4 fruit fly cellular contexts compared by ENCODE assay signal in the genomic region with DNA sequence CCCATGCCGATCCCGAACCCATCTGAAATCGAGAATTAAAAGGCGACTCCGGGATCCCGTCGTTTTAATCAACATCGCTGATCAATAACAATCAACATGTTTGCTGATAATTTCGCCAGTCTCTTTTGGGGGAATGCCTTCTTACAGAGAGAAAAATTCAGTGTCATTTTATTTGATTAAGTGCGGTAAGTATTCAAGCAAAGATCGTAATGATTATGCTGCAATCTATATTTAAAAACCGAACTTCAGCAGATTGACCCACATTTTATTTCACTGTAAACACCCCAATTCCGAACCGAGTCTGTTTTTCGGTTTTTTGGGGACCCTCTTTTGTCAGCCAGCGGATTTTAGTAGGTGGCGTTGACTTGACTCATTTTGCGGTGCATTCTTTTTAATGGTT.
TF ChIP-seq lines count a peak whose summit lies in the region.

No protein-coding gene starts in this region.

- TF ChIP-seq CTCF in whole organism, embryonic (GFP tag; optimal IDR thresholded peaks at IDR 0.05; lab: Kevin White, UChicago) = no peak

TF ChIP-seq in whole organism, embryonic, 481 proteins besides CTCF, POLR2A, EP300 and RAD21:
- TF ChIP-seq lbe (GFP tag; optimal IDR thresholded peaks at IDR 0.05; lab: Kevin White, UChicago) (peak; percentile 10), fd102C (GFP tag; optimal IDR thresholded peaks at IDR 0.05; lab: Kevin White, UChicago) (no peak)
TF ChIP-seq in whole organism, embryonic: peak in this region for 1.

TF ChIP-seq in whole organism, prepupa, 60 proteins besides CTCF, POLR2A, EP300 and RAD21 (continues in another document):
- no peak for TF ChIP-seq OdsH (GFP tag; optimal IDR thresholded peaks at IDR 0.05; lab: Kevin White, UChicago)
- TF ChIP-seq CG4318 (GFP tag; optimal IDR thresholded peaks at IDR 0.05; lab: Kevin White, UChicago) = no peak
- TF ChIP-seq CG7368 (GFP tag; optimal IDR thresholded peaks at IDR 0.05; lab: Kevin White, UChicago) = peak; percentile 36
- TF ChIP-seq CG3919 (GFP tag; optimal IDR thresholded peaks at IDR 0.05; lab: Kevin White, UChicago) = peak; percentile 53
- peak; percentile 30 for TF ChIP-seq achi (GFP tag; optimal IDR thresholded peaks at IDR 0.05; lab: Kevin White, UChicago)
- peak; percentile 76 for TF ChIP-seq CG31627 (GFP tag; optimal IDR thresholded peaks at IDR 0.05; lab: Kevin White, UChicago)
- TF ChIP-seq Hr4 (GFP tag; optimal IDR thresholded peaks at IDR 0.05; lab: Kevin White, UChicago) = no peak
- no peak for TF ChIP-seq CG9139 (GFP tag; optimal IDR thresholded peaks at IDR 0.05; lab: Kevin White, UChicago)
- peak; percentile 26 for TF ChIP-seq CG8632 (GFP tag; optimal IDR thresholded peaks at IDR 0.05; lab: Kevin White, UChicago)
- TF ChIP-seq Hr39 (GFP tag; optimal IDR thresholded peaks at IDR 0.05; lab: Kevin White, UChicago) = peak; percentile 78
- TF ChIP-seq topi (GFP tag; optimal IDR thresholded peaks at IDR 0.05; lab: Kevin White, UChicago) = peak; percentile 72
- no peak for TF ChIP-seq net (GFP tag; optimal IDR thresholded peaks at IDR 0.05; lab: Kevin White, UChicago)
- TF ChIP-seq CG6276 (GFP tag; optimal IDR thresholded peaks at IDR 0.05; lab: Kevin White, UChicago) = no peak
- no peak for TF ChIP-seq fd85E (GFP tag; optimal IDR thresholded peaks at IDR 0.05; lab: Kevin White, UChicago)
- no peak for TF ChIP-seq Gug (GFP tag; IDR thresholded peaks at IDR 0.05; lab: Robert Waterston, UW)
- peak; percentile 51 for TF ChIP-seq vri (GFP tag; optimal IDR thresholded peaks at IDR 0.05; lab: Kevin White, UChicago)
- peak; percentile 45 for TF ChIP-seq CG34406 (GFP tag; optimal IDR thresholded peaks at IDR 0.05; lab: Kevin White, UChicago)
- no peak for TF ChIP-seq CG6163 (GFP tag; IDR thresholded peaks at IDR 0.05; lab: Robert Waterston, UW)
- TF ChIP-seq CG11762 (GFP tag; optimal IDR thresholded peaks at IDR 0.05; lab: Kevin White, UChicago; ENCODE audit: insufficient read depth) = no peak
- TF ChIP-seq ss (GFP tag; optimal IDR thresholded peaks at IDR 0.05; lab: Kevin White, UChicago) = no peak
- no peak for TF ChIP-seq CG15336 (GFP tag; IDR thresholded peaks at IDR 0.05; lab: Robert Waterston, UW)
- TF ChIP-seq svp (GFP tag; lab: Kevin White, UChicago) = peak; percentile 86
- no peak for TF ChIP-seq CG6808 (GFP tag; optimal IDR thresholded peaks at IDR 0.05; lab: Kevin White, UChicago)
- peak; percentile 50 for TF ChIP-seq Blimp-1 (GFP tag; optimal IDR thresholded peaks at IDR 0.05; lab: Kevin White, UChicago)
- no peak for TF ChIP-seq salr (GFP tag; optimal IDR thresholded peaks at IDR 0.05; lab: Kevin White, UChicago)
- TF ChIP-seq CG11294 (GFP tag; IDR thresholded peaks at IDR 0.05; lab: Robert Waterston, UW) = no peak
- TF ChIP-seq Hr38 (GFP tag; optimal IDR thresholded peaks at IDR 0.05; lab: Kevin White, UChicago) = no peak
- TF ChIP-seq lz (GFP tag; optimal IDR thresholded peaks at IDR 0.05; lab: Kevin White, UChicago) = peak; percentile 72
- TF ChIP-seq Eip93F (GFP tag; optimal IDR thresholded peaks at IDR 0.05; lab: Kevin White, UChicago) = no peak

TF ChIP-seq in whole organism, pupa, 21 proteins besides CTCF, POLR2A, EP300 and RAD21:
- TF ChIP-seq Snoo (tag; optimal IDR thresholded peaks at IDR 0.05; lab: Kevin White, UChicago) = peak; percentile 55
- no peak for TF ChIP-seq D1 (tag; optimal IDR thresholded peaks at IDR 0.05; lab: Kevin White, UChicago)
- no peak for TF ChIP-seq rn (GFP tag; IDR thresholded peaks at IDR 0.05; lab: Robert Waterston, UW)

TF ChIP-seq in whole organism, wandering third instar larva, 38 proteins besides CTCF, POLR2A, EP300 and RAD21:
- TF ChIP-seq Hr83 (GFP tag; optimal IDR thresholded peaks at IDR 0.05; lab: Kevin White, UChicago; ENCODE audit: poor library complexity, severe bottlenecking) (no peak), h (GFP tag; optimal IDR thresholded peaks at IDR 0.05; lab: Kevin White, UChicago) (peak; percentile 72), ey (GFP tag; optimal IDR thresholded peaks at IDR 0.05; lab: Kevin White, UChicago) (peak; percentile 66), br (GFP tag; optimal IDR thresholded peaks at IDR 0.05; lab: Kevin White, UChicago) (peak; percentile 68), rgr (GFP tag; optimal IDR thresholded peaks at IDR 0.05; lab: Kevin White, UChicago) (peak; percentile 61), HLH106 (tag; optimal IDR thresholded peaks at IDR 0.05; lab: Kevin White, UChicago) (peak; percentile 76), Dif (GFP tag; optimal IDR thresholded peaks at IDR 0.05; lab: Kevin White, UChicago; ENCODE audit: partially characterized antibody) (no peak), sage (GFP tag; optimal IDR thresholded peaks at IDR 0.05; lab: Kevin White, UChicago) (no peak), Sp1 (GFP tag; optimal IDR thresholded peaks at IDR 0.05; lab: Kevin White, UChicago) (peak; percentile 58), CG32264 (GFP tag; optimal IDR thresholded peaks at IDR 0.05; lab: Kevin White, UChicago) (peak; percentile 32), Rel (GFP tag; optimal IDR thresholded peaks at IDR 0.05; lab: Kevin White, UChicago) (no peak), Rel (tag; optimal IDR thresholded peaks at IDR 0.05; lab: Kevin White, UChicago) (peak; percentile 31), dmrt93B (GFP tag; optimal IDR thresholded peaks at IDR 0.05; lab: Kevin White, UChicago) (peak; percentile 62), dl (GFP tag; optimal IDR thresholded peaks at IDR 0.05; lab: Kevin White, UChicago; ENCODE audit: insufficient read depth in 1 of 2, partially characterized antibody in 2 of 2) (no peak), fru (GFP tag; optimal IDR thresholded peaks at IDR 0.05; lab: Kevin White, UChicago) (peak; percentile 64), sv (GFP tag; optimal IDR thresholded peaks at IDR 0.05; lab: Kevin White, UChicago) (no peak), woc (GFP tag; optimal IDR thresholded peaks at IDR 0.05; lab: Kevin White, UChicago) (peak; percentile 30), foxo (GFP tag; optimal IDR thresholded peaks at IDR 0.05; lab: Kevin White, UChicago) (peak in 1 of 2 experiments; percentile 64), psq (GFP tag; optimal IDR thresholded peaks at IDR 0.05; lab: Kevin White, UChicago) (peak; percentile 33), OdsH (GFP tag; optimal IDR thresholded peaks at IDR 0.05; lab: Kevin White, UChicago) (peak; percentile 60), Abd-B (GFP tag; optimal IDR thresholded peaks at IDR 0.05; lab: Kevin White, UChicago) (no peak), CrebA (GFP tag; optimal IDR thresholded peaks at IDR 0.05; lab: Kevin White, UChicago; ENCODE audit: borderline replicate concordance) (no peak), lola (GFP tag; optimal IDR thresholded peaks at IDR 0.05; lab: Kevin White, UChicago) (no peak), Vsx2 (GFP tag; optimal IDR thresholded peaks at IDR 0.05; lab: Kevin White, UChicago; ENCODE audit: partially characterized antibody) (no peak), Mio (GFP tag; optimal IDR thresholded peaks at IDR 0.05; lab: Kevin White, UChicago) (no peak), CG9705 (GFP tag; optimal IDR thresholded peaks at IDR 0.05; lab: Kevin White, UChicago) (peak; percentile 26), Hnf4 (GFP tag; optimal IDR thresholded peaks at IDR 0.05; lab: Kevin White, UChicago) (peak; percentile 59), Hr78 (GFP tag; optimal IDR thresholded peaks at IDR 0.05; lab: Kevin White, UChicago) (no peak), tai (GFP tag; optimal IDR thresholded peaks at IDR 0.05; lab: Kevin White, UChicago) (no peak)
